Fruit fly (Drosophila melanogaster) whole organism, wandering third instar larva: ENCODE results near the gene RpS28-like.

Experiments
- CG32264 ChIP-seq: fragments of 200-800 bp; sonication (Bioruptor generic); optimal IDR thresholded peaks from 2 replicates; lab custom pipeline; 2016; ENCODE audit warnings: missing biosample characterization, missing genetic modification characterization
- CrebA ChIP-seq: fragments of 200-800 bp; sonication (Bioruptor generic); optimal IDR thresholded peaks from 2 replicates; lab custom pipeline; 2016; ENCODE audit warnings: missing biosample characterization, mild to moderate bottlenecking, missing genetic modification characterization, borderline replicate concordance
- Hr78 ChIP-seq: fragments of >200 bp; optimal IDR thresholded peaks from 2 replicates; lab custom pipeline; 2017; ENCODE audit warnings: missing biosample characterization, missing genetic modification characterization
- Hr83 ChIP-seq: fragments of 200-300 bp; sonication (Bioruptor generic); optimal IDR thresholded peaks from 2 replicates; lab custom pipeline; 2016; ENCODE audit warnings: missing biosample characterization, mild to moderate bottlenecking, missing genetic modification characterization, moderate library complexity; ENCODE audit not compliant: poor library complexity, severe bottlenecking
- N ChIP-seq: fragments of >200 bp; optimal IDR thresholded peaks from 2 replicates; lab custom pipeline; 2018; ENCODE audit warnings: missing biosample characterization, missing external identifiers, missing genetic modification characterization
- Vsx2 ChIP-seq: fragments of 200-300, 225-300 bp; sonication (Bioruptor generic); optimal IDR thresholded peaks from 2 replicates; lab custom pipeline; 2018; ENCODE audit warnings: missing biosample characterization, missing genetic modification characterization; ENCODE audit not compliant: partially characterized antibody
- dsf ChIP-seq: sonication (Bioruptor generic); optimal IDR thresholded peaks from 2 replicates; lab custom pipeline; 2016; ENCODE audit warnings: missing biosample characterization, missing genetic modification characterization, borderline replicate concordance
- h ChIP-seq: fragments of 200-800 bp; sonication (Bioruptor generic); optimal IDR thresholded peaks from 3 replicates; lab custom pipeline; 2016; ENCODE audit warnings: missing biosample characterization, mild to moderate bottlenecking, missing genetic modification characterization
- rgr ChIP-seq: fragments of 200-800 bp; sonication (Bioruptor generic); optimal IDR thresholded peaks from 3 replicates; lab custom pipeline; 2016; ENCODE audit warnings: missing biosample characterization, mild to moderate bottlenecking, missing genetic modification characterization

DNA sequence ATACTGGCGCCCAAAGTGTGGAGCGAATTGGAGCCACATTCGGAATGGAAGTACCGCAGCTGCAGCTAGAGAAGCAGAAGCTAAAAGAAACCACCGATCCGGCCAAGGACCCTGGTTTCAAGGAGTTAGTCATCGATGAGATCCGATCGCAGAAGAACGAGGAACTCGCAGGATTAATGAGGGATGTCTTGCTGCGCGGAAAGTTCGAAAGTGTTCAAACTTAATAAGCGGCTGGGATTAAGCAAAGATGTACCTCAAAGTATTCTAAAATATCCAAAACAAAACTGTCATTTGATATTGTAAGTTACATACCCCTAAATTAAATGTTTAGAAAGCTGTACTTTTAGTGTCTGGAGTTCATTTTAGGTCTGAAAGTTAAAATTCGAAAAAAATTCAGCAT lies at the start of gene RpS28-like:
- TF ChIP-seq rgr (GFP tag; lab: Kevin White, UChicago) (no peak), Hr78 (GFP tag; lab: Kevin White, UChicago) (no peak), Vsx2 (no peak), h (GFP tag; lab: Kevin White, UChicago) (no peak), Hr83 (GFP tag; lab: Kevin White, UChicago) (no peak), CrebA (GFP tag; lab: Kevin White, UChicago) (no peak), dsf (GFP tag; lab: Kevin White, UChicago) (no peak), N (GFP tag; lab: Kevin White, UChicago) (no peak), CG32264 (GFP tag; lab: Kevin White, UChicago) (no peak)
